Fruit fly (Drosophila melanogaster) whole organism, embryonic: ENCODE measurements around the gene CecA1.

Experiments used
- CG10979 ChIP-seq: fragments of 200-800 bp; sonication (Bioruptor generic); optimal IDR thresholded peaks from 2 replicates; lab custom pipeline; 2018; ENCODE audit warnings: missing biosample characterization, mild to moderate bottlenecking, missing genetic modification characterization, moderate library complexity
- CG14441 ChIP-seq: fragments of 200-800 bp; sonication (Bioruptor generic); IDR thresholded peaks from 2 replicates; pipeline ENCODE4 v1.3.6; 2022; ENCODE audit warnings: missing biosample characterization, missing genetic modification characterization
- CG33213 ChIP-seq: fragments of 200-800 bp; sonication (Bioruptor generic); optimal IDR thresholded peaks from 3 replicates; lab custom pipeline; 2016; ENCODE audit warnings: missing biosample characterization, missing genetic modification characterization

DNA sequence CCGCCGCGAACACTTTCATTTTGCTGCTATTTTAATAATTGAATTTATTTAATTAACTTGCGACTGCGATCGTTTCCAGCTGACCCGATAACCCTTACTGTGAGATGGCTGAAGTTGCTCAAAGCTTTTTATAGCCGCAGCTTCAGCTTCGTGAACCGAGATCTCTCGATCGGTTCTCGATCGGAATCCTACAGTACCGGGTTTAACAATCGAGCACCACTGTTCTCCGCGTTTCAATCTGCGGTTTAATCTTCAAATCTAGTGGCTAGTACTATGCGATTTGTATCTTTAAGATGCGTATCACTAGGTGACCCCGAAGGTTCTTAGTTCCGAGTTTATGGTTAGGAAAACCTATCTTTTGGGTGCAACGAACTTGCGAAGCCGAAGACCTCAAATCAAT lies 35.9 kb downstream of the CecA1 start, which contains the start of gene CG9733:
- TF ChIP-seq CG33213 (GFP tag; lab: Kevin White, UChicago) = no peak
- TF ChIP-seq CG14441 (GFP tag; lab: Robert Waterston, UW) = no peak
- no peak for TF ChIP-seq CG10979
